Fruit fly (Drosophila melanogaster): ENCODE results near the gene CG43052.

DNA sequence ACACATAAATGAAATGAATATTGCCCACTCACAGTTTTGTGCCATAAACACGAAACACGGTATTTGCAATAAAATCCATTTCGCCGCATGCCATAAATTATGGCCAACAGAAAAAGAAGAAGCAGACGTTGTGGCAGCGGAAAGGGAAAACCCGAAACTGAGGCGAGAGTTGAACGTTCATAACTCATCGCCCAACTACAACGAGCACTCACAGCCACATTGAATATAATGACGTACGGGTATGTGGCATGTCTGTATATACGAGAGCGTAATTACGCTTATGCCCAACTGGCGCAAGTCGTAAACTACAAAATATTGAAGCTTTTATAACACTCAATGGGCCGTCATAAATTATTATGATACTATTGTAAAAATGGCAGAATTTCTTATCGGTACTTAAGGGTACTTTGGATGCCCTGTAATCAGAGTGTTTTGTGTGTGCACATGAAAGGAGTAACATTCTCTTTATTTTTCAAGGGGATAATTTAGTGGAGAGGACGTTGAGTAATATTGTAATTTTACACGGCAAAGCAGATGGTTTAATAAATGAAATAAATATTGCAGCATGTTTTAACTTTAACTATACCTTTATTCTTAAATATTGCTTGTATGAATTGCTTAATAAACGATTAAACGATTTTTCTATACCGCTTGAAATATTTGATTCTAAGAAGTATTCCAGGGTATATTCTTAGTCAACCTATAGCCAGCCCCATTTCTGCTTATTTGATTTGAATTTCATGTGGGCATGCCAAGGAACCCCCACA is 42.6 kb downstream of the CG43052 start:
- TF ChIP-seq CG11902 (GFP tag; optimal IDR thresholded peaks at IDR 0.05) (no peak), achi (GFP tag; optimal IDR thresholded peaks at IDR 0.05) (no peak), CG11294 (GFP tag; IDR thresholded peaks at IDR 0.05) (no peak)
